Worm (Caenorhabditis elegans): Measurements from ENCODE around the gene gcs-1.

- TF ChIP-seq ces-1 (GFP tag; optimal IDR thresholded peaks at IDR 0.05) (no peak), flh-1 (GFP tag; optimal IDR thresholded peaks at IDR 0.05) (no peak), elt-1 (tag; optimal IDR thresholded peaks at IDR 0.05; ENCODE audit: borderline replicate concordance, insufficient read depth) (no peak), snpc-4 (tag; optimal IDR thresholded peaks at IDR 0.05) (no peak), ztf-11 (tag; optimal IDR thresholded peaks at IDR 0.05) (no peak), unc-39 (tag; optimal IDR thresholded peaks at IDR 0.05) (no peak)
Observed at ce11 chrII:9014188-9014587, 23.9 kb downstream of the gcs-1 start.
